Fruit fly (Drosophila melanogaster) whole organism, embryonic: ENCODE measurements around the gene wge.

Experiments
- Abd-B ChIP-seq: fragments of 200-800 bp; sonication (Bioruptor generic); optimal IDR thresholded peaks from 2 replicates; lab custom pipeline; 2018; ENCODE audit warnings: missing biosample characterization, mild to moderate bottlenecking, missing genetic modification characterization, moderate library complexity
- Adf1 ChIP-seq: fragments of 200-800 bp; sonication (Bioruptor generic); IDR thresholded peaks from 2 replicates; pipeline ENCODE4 v1.3.6; 2022; ENCODE audit warnings: missing biosample characterization, missing genetic modification characterization
- Aef1 ChIP-seq: fragments of 200-800 bp; sonication (Bioruptor generic); IDR thresholded peaks from 3 replicates; pipeline ENCODE4 v1.3.6; 2022; ENCODE audit warnings: missing biosample characterization, missing genetic modification characterization
- BEAF-32 ChIP-seq: fragments of 200-800 bp; sonication (Bioruptor generic); optimal IDR thresholded peaks from 3 replicates; lab custom pipeline; 2017; ENCODE audit warnings: missing biosample characterization, missing genetic modification characterization, mild to moderate bottlenecking, moderate library complexity, missing genetic modification reagents
- Bdp1 ChIP-seq: fragments of 200-800 bp; sonication (Bioruptor generic); optimal IDR thresholded peaks from 3 replicates; lab custom pipeline; 2016; ENCODE audit warnings: missing biosample characterization, missing genetic modification characterization
- CG1024 ChIP-seq: fragments of 200-800 bp; sonication (Bioruptor generic); IDR thresholded peaks from 2 replicates; pipeline ENCODE4 v1.3.6; 2022; ENCODE audit warnings: missing biosample characterization, missing genetic modification characterization
- CG10565 ChIP-seq: fragments of 200-800 bp; sonication (Bioruptor generic); optimal IDR thresholded peaks from 3 replicates; lab custom pipeline; 2016; ENCODE audit warnings: missing biosample characterization, mild to moderate bottlenecking, missing genetic modification characterization
- CG11247 ChIP-seq: fragments of 200-800 bp; sonication (Bioruptor generic); IDR thresholded peaks from 2 replicates; pipeline ENCODE4 v1.3.6; 2022; ENCODE audit warnings: missing biosample characterization, missing genetic modification characterization
- CG11723 ChIP-seq: fragments of 200-800 bp; sonication (Bioruptor generic); optimal IDR thresholded peaks from 2 replicates; lab custom pipeline; 2017; ENCODE audit warnings: missing biosample characterization, mild to moderate bottlenecking, missing genetic modification characterization
- CG12104 ChIP-seq: fragments of 200-800 bp; sonication (Bioruptor generic); optimal IDR thresholded peaks from 3 replicates; lab custom pipeline; 2016; ENCODE audit warnings: missing biosample characterization, missing genetic modification characterization
- CG13775 ChIP-seq: fragments of 200-800 bp; sonication (Bioruptor generic); optimal IDR thresholded peaks from 3 replicates; lab custom pipeline; 2017; ENCODE audit warnings: missing biosample characterization, mild to moderate bottlenecking, missing genetic modification characterization
- CG15269 ChIP-seq: fragments of 200-800 bp; sonication (Bioruptor generic); optimal IDR thresholded peaks from 2 replicates; lab custom pipeline; 2018; ENCODE audit warnings: missing biosample characterization, mild to moderate bottlenecking, missing genetic modification characterization, moderate library complexity
- CG16863 ChIP-seq: fragments of 200-800 bp; sonication (Bioruptor generic); optimal IDR thresholded peaks from 3 replicates; lab custom pipeline; 2016; ENCODE audit warnings: missing biosample characterization, missing genetic modification characterization
- CG32767 ChIP-seq: fragments of 200-800 bp; sonication (Bioruptor generic); IDR thresholded peaks from 2 replicates; pipeline ENCODE4 v1.3.6; 2022; ENCODE audit warnings: missing biosample characterization, missing genetic modification characterization
- CG34422 ChIP-seq: fragments of 200-800 bp; sonication (Bioruptor generic); IDR thresholded peaks from 3 replicates; pipeline ENCODE4 v1.3.6; 2022; ENCODE audit warnings: missing biosample characterization, missing genetic modification characterization
- CG4282 ChIP-seq: fragments of 200-800 bp; sonication (Bioruptor generic); optimal IDR thresholded peaks from 2 replicates; lab custom pipeline; 2016; ENCODE audit warnings: missing biosample characterization, missing genetic modification characterization
- CG4617 ChIP-seq: fragments of 200-800 bp; sonication (Bioruptor generic); optimal IDR thresholded peaks from 3 replicates; lab custom pipeline; 2016; ENCODE audit warnings: missing biosample characterization, missing genetic modification characterization, borderline replicate concordance
- CG6765 ChIP-seq: fragments of 200-800 bp; sonication (Bioruptor generic); optimal IDR thresholded peaks from 3 replicates; lab custom pipeline; 2017; ENCODE audit warnings: missing biosample characterization, mild to moderate bottlenecking, missing genetic modification characterization
- CG8290 ChIP-seq, 3 experiments: fragments of 200-800 bp; sonication (Bioruptor generic); optimal IDR thresholded peaks; 2 replicates each; lab custom pipeline; 2016 to 2019; ENCODE audit warnings: missing biosample characterization in 3 of 3, missing genetic modification characterization in 3 of 3, mild to moderate bottlenecking in 2 of 3, moderate library complexity in 1 of 3
- Dip2 ChIP-seq: fragments of 200-800 bp; sonication (Bioruptor generic); IDR thresholded peaks from 2 replicates; pipeline ENCODE4 v1.3.6; 2022; ENCODE audit warnings: missing biosample characterization, missing genetic modification characterization
- Dll ChIP-seq: fragments of 200-800 bp; sonication (Bioruptor generic); IDR thresholded peaks from 4 replicates; pipeline ENCODE4 v1.3.6; 2022; ENCODE audit warnings: missing biosample characterization, missing genetic modification characterization; ENCODE audit not compliant: partially characterized antibody
- ERR ChIP-seq: fragments of 200-800 bp; sonication (Bioruptor generic); optimal IDR thresholded peaks from 2 replicates; lab custom pipeline; 2016; ENCODE audit warnings: missing biosample characterization, missing genetic modification characterization
- Eip74EF ChIP-seq, 2 experiments: fragments of 200-800 bp in 1 of 2; fragments of >200 bp in 1 of 2; sonication (Bioruptor generic) in 1 of 2; optimal IDR thresholded peaks; 2 replicates each; lab custom pipeline; 2017 to 2019; ENCODE audit warnings: missing biosample characterization in 2 of 2, missing genetic modification characterization in 2 of 2, mild to moderate bottlenecking in 1 of 2, moderate library complexity in 1 of 2
- Ets65A ChIP-seq: fragments of 200-800 bp; sonication (Bioruptor generic); peaks from one replicate; lab custom pipeline; 2016; ENCODE audit warnings: missing biosample characterization, missing genetic modification characterization
- MESR4 ChIP-seq: fragments of 200-800 bp; sonication (Bioruptor generic); optimal IDR thresholded peaks from 2 replicates; lab custom pipeline; 2018; ENCODE audit warnings: missing biosample characterization, mild to moderate bottlenecking, missing genetic modification characterization, moderate library complexity
- NfI ChIP-seq: fragments of 200-800 bp; sonication (Bioruptor generic); optimal IDR thresholded peaks from 3 replicates; lab custom pipeline; 2018; ENCODE audit warnings: missing biosample characterization, mild to moderate bottlenecking, missing genetic modification characterization, moderate library complexity
- Ravus ChIP-seq: fragments of 200-800 bp; sonication (Bioruptor generic); IDR thresholded peaks from 2 replicates; pipeline ENCODE4 v1.3.6; 2022; ENCODE audit warnings: missing biosample characterization, missing genetic modification characterization
- Sin3A ChIP-seq: fragments of >200 bp; optimal IDR thresholded peaks from 2 replicates; lab custom pipeline; 2018
- btn ChIP-seq: fragments of 200-800 bp; sonication (Bioruptor generic); optimal IDR thresholded peaks from 2 replicates; lab custom pipeline; 2016; ENCODE audit warnings: missing biosample characterization, missing genetic modification characterization
- cg ChIP-seq: fragments of 200-800 bp; sonication (Bioruptor generic); optimal IDR thresholded peaks from 3 replicates; lab custom pipeline; 2019; ENCODE audit warnings: missing biosample characterization, mild to moderate bottlenecking, missing genetic modification characterization, moderate library complexity
- chif ChIP-seq, 2 experiments: fragments of 200-800 bp; sonication (Bioruptor generic); optimal IDR thresholded peaks; 3 replicates each; lab custom pipeline; 2016; ENCODE audit warnings: missing biosample characterization in 2 of 2, missing genetic modification characterization in 2 of 2
- chm ChIP-seq: fragments of 200-800 bp; sonication (Bioruptor generic); IDR thresholded peaks from 2 replicates; pipeline ENCODE4 v1.3.6; 2022; ENCODE audit warnings: missing biosample characterization, missing genetic modification characterization
- ci ChIP-seq: fragments of 200-800 bp; sonication (Bioruptor generic); IDR thresholded peaks from 3 replicates; pipeline ENCODE4 v1.3.6; 2022; ENCODE audit warnings: missing biosample characterization, missing genetic modification characterization
- crp ChIP-seq, 2 experiments: fragments of 200-800 bp; sonication (Bioruptor generic); optimal IDR thresholded peaks; 2 replicates in 1 of 2; 3 replicates in 1 of 2; lab custom pipeline; 2017; ENCODE audit warnings: missing biosample characterization in 2 of 2, missing genetic modification characterization in 2 of 2, mild to moderate bottlenecking in 1 of 2, moderate library complexity in 1 of 2
- ems ChIP-seq: fragments of 200-800 bp; sonication (Bioruptor generic); optimal IDR thresholded peaks from 3 replicates; lab custom pipeline; 2016; ENCODE audit warnings: missing biosample characterization, missing genetic modification characterization
- esg ChIP-seq: fragments of 200-800 bp; sonication (Bioruptor generic); conservative IDR thresholded peaks from 2 replicates; pipeline ENCODE4 v1.3.6; 2022; ENCODE audit warnings: missing biosample characterization, missing genetic modification characterization
- jumu ChIP-seq: fragments of 200-800 bp; sonication (Bioruptor generic); optimal IDR thresholded peaks from 3 replicates; lab custom pipeline; 2016; ENCODE audit warnings: missing biosample characterization, missing genetic modification characterization
- lilli ChIP-seq: fragments of 200-800 bp; sonication (Bioruptor generic); optimal IDR thresholded peaks from 3 replicates; lab custom pipeline; 2016; ENCODE audit warnings: missing biosample characterization, missing genetic modification characterization
- lola ChIP-seq, 3 experiments: fragments of >200 bp in 2 of 3; fragments of 200-800 bp in 1 of 3; sonication (Bioruptor generic) in 1 of 3; optimal IDR thresholded peaks; 2 replicates each; lab custom pipeline; 2017 to 2019; ENCODE audit warnings: missing biosample characterization in 3 of 3, missing genetic modification characterization in 3 of 3, mild to moderate bottlenecking in 1 of 3, moderate library complexity in 1 of 3
- mam ChIP-seq: fragments of 200-800 bp; sonication (Bioruptor generic); optimal IDR thresholded peaks from 3 replicates; lab custom pipeline; 2016; ENCODE audit warnings: missing biosample characterization, missing genetic modification characterization
- pfk ChIP-seq: fragments of 200-800 bp; sonication (Bioruptor generic); optimal IDR thresholded peaks from 2 replicates; lab custom pipeline; 2018; ENCODE audit warnings: missing biosample characterization, mild to moderate bottlenecking, missing genetic modification characterization, moderate library complexity
- phol ChIP-seq: fragments of 200-800 bp; sonication (Bioruptor generic); optimal IDR thresholded peaks from 3 replicates; lab custom pipeline; 2018; ENCODE audit warnings: missing biosample characterization, mild to moderate bottlenecking, missing genetic modification characterization, moderate library complexity
- pnt ChIP-seq: fragments of 200-800 bp; sonication (Bioruptor generic); optimal IDR thresholded peaks from 3 replicates; lab custom pipeline; 2016; ENCODE audit warnings: missing biosample characterization, missing genetic modification characterization
- prd ChIP-seq, 3 experiments: fragments of >200 bp in 2 of 3; fragments of 200-800 bp in 1 of 3; sonication (Bioruptor generic) in 1 of 3; optimal IDR thresholded peaks in 2 of 3; IDR thresholded peaks in 1 of 3; 2 replicates in 2 of 3; 3 replicates in 1 of 3; pipeline versions ENCODE4 v1.3.6 to Lab custom; 2017 to 2022; ENCODE audit warnings: missing biosample characterization in 1 of 3, missing genetic modification characterization in 1 of 3
- psq ChIP-seq: fragments of 200-800 bp; sonication (Bioruptor generic); optimal IDR thresholded peaks from 2 replicates; lab custom pipeline; 2017; ENCODE audit warnings: missing biosample characterization, missing genetic modification characterization
- pzg ChIP-seq: fragments of 200-800 bp; sonication (Bioruptor generic); optimal IDR thresholded peaks from 3 replicates; lab custom pipeline; 2018; ENCODE audit warnings: missing biosample characterization, mild to moderate bottlenecking, missing genetic modification characterization, moderate library complexity
- seq ChIP-seq: fragments of 200-800 bp; sonication (Bioruptor generic); IDR thresholded peaks from 2 replicates; pipeline ENCODE4 v1.3.6; 2022; ENCODE audit warnings: missing biosample characterization, missing genetic modification characterization
- stwl ChIP-seq: fragments of 200-800 bp; sonication (Bioruptor generic); optimal IDR thresholded peaks from 3 replicates; lab custom pipeline; 2018; ENCODE audit warnings: missing biosample characterization, mild to moderate bottlenecking, missing genetic modification characterization, moderate library complexity
- usp ChIP-seq: fragments of >200 bp; optimal IDR thresholded peaks from 2 replicates; lab custom pipeline; 2017; ENCODE audit warnings: missing biosample characterization, missing genetic modification characterization
- wor ChIP-seq: fragments of 200-800 bp; sonication (Bioruptor generic); IDR thresholded peaks from 2 replicates; pipeline ENCODE4 v1.3.6; 2022; ENCODE audit warnings: missing biosample characterization, missing genetic modification characterization
- zen2 ChIP-seq: fragments of 200-800 bp; sonication (Bioruptor generic); IDR thresholded peaks from 3 replicates; pipeline ENCODE4 v1.3.6; 2022; ENCODE audit warnings: missing biosample characterization, missing genetic modification characterization; ENCODE audit not compliant: partially characterized antibody

The wge gene

DNA sequence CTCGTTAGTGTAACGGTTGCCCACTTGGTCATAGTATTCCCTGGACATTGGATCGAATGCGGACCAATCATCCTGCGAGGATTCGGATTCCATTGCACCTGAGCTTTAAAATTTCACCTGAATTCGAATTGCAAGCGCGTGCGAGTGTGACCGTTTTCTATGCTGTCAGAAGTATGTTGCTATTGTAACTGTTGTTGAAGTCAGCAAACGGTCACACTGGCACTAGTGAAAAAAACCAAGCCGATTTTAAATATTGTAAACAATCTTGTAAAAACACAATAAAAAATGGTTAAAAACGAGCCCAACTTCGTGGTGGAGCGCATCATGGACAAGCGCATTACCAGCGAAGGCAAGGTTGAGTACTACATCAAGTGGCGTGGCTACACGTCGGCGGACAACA, 24.5 kb upstream of the wge start, which contains the start of the genes vret and HP1c (continued):
- TF ChIP-seq Ets65A (GFP tag; lab: Kevin White, UChicago) (peak; percentile 84), pnt (GFP tag; lab: Kevin White, UChicago) (no peak), wor (GFP tag; lab: Robert Waterston, UW) (no peak), ems (no peak), usp (no peak), NfI (no peak), CG12104 (GFP tag; lab: Kevin White, UChicago) (no peak), BEAF-32 (peak; percentile 46), CG1024 (GFP tag; lab: Robert Waterston, UW) (no peak), CG11723 (no peak), Dip2 (GFP tag; lab: Robert Waterston, UW) (no peak), Adf1 (no peak), CG13775 (GFP tag; lab: Kevin White, UChicago) (no peak), ERR (GFP tag; lab: Kevin White, UChicago) (no peak), esg (GFP tag; lab: Robert Waterston, UW) (no peak), CG10565 (GFP tag; lab: Kevin White, UChicago) (no peak), cg (GFP tag; lab: Kevin White, UChicago) (no peak), pfk (GFP tag; lab: Kevin White, UChicago) (no peak), CG8290 (GFP tag; optimal IDR thresholded peaks at IDR 0.05; lab: Kevin White, UChicago) (no peak), CG8290 (tag; optimal IDR thresholded peaks at IDR 0.05; lab: Kevin White, UChicago) (no peak), CG6765 (GFP tag; lab: Kevin White, UChicago) (no peak), chm (GFP tag; lab: Robert Waterston, UW) (no peak), lola (GFP tag; optimal IDR thresholded peaks at IDR 0.05; lab: Kevin White, UChicago) (no peak), Ravus (GFP tag; lab: Robert Waterston, UW) (no peak), psq (GFP tag; lab: Kevin White, UChicago) (no peak), Aef1 (GFP tag; lab: Robert Waterston, UW) (peak; percentile 68), CG4282 (no peak), mam (GFP tag; lab: Kevin White, UChicago) (no peak), lilli (GFP tag; lab: Kevin White, UChicago) (no peak), Abd-B (GFP tag; lab: Kevin White, UChicago) (no peak), phol (tag; lab: Kevin White, UChicago) (peak; percentile 23), CG15269 (tag; lab: Kevin White, UChicago) (no peak), crp (GFP tag; optimal IDR thresholded peaks at IDR 0.05; lab: Kevin White, UChicago) (peak in 1 of 2 experiments; percentile 52), CG32767 (no peak), seq (GFP tag; lab: Robert Waterston, UW) (no peak), ci (GFP tag; lab: Robert Waterston, UW) (no peak)
- TF ChIP-seq, all 482 proteins: peak for 46

DNA sequence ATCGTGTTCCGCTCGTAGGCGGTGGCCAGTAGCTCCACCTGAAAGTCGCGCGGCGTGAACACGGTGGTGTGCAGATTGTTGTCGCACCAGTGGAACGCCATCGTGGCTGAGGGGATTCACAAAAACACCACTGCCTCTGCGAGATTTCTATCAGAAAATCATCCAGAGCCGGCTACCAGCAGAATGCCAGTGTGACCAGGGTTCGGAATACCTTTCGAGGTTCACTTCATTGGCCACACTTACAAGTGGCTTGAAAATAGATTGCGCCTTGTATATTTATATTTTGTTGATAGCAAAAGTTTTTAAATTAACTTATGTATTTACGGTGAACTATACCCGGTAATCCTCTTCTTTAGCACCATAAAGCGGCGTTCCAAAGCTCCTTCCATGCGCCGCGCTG, 20.0 kb upstream of the wge start, which contains the start of the genes Dcr-1 and CG6985:
Gene Dcr-1, minus strand, starts transcription at position 162 of the 400 bp plus-strand sequence.
Gene CG6985, plus strand, starts transcription at position 221 of the 400 bp plus-strand sequence.
- TF ChIP-seq btn = no peak
- TF ChIP-seq CG4617 = peak; percentile 56
- no peak for TF ChIP-seq prd (optimal IDR thresholded peaks at IDR 0.05; lab: Kevin White, UChicago)
- TF ChIP-seq prd (GFP tag; IDR thresholded peaks at IDR 0.05; lab: Robert Waterston, UW) = no peak
- 0 out of 4 replicates have a peak, but pooled peaks have one; percentile 23 for TF ChIP-seq Dll
- peak; percentile 54; the same call in 1 of the 3 replicates for TF ChIP-seq CG34422 (GFP tag; lab: Robert Waterston, UW)
- no peak for TF ChIP-seq CG16863 (GFP tag; lab: Kevin White, UChicago)
- TF ChIP-seq chif (GFP tag; optimal IDR thresholded peaks at IDR 0.05; lab: Kevin White, UChicago) = no peak
- no peak for TF ChIP-seq CG11247 (GFP tag; lab: Robert Waterston, UW)
- TF ChIP-seq jumu = no peak
- peak; percentile 42 for TF ChIP-seq pzg (GFP tag; lab: Kevin White, UChicago)
- no peak for TF ChIP-seq Bdp1 (GFP tag; lab: Kevin White, UChicago)
- peak; percentile 13 for TF ChIP-seq Sin3A
- no peak for TF ChIP-seq Eip74EF (GFP tag; optimal IDR thresholded peaks at IDR 0.05; lab: Kevin White, UChicago)
- TF ChIP-seq zen2 = 0 out of 3 replicates have a peak, but pooled peaks have one; percentile 20
- TF ChIP-seq stwl = peak; percentile 40
- peak; percentile 53 for TF ChIP-seq MESR4 (GFP tag; lab: Kevin White, UChicago)
